Worm (Caenorhabditis elegans) whole organism, L2 larva: ENCODE data around the gene fbxa-95.
"Not testable (repeated sequence)": the region's sequence is repeated elsewhere in the genome, so short reads cannot be mapped to it uniquely, and the experiment has no call there.

Experiments used
- F13H6.1 ChIP-seq: sonication (generic microtip); optimal IDR thresholded peaks from 2 replicates; lab custom pipeline; 2016; ENCODE audit warnings: missing genetic modification characterization, missing compliant biosample characterization
- ZK546.5 ChIP-seq: sonication (generic microtip); optimal IDR thresholded peaks from 2 replicates; lab custom pipeline; 2017; ENCODE audit warnings: missing biosample characterization, missing genetic modification characterization
- alr-1 ChIP-seq: fragments of 150-350 bp; optimal IDR thresholded peaks from 2 replicates; lab custom pipeline; 2014; ENCODE audit warnings: missing biosample characterization, missing genetic modification characterization
- aly-2 ChIP-seq: fragments of 150-350 bp; optimal IDR thresholded peaks from 2 replicates; lab custom pipeline; 2014; ENCODE audit warnings: missing biosample characterization, missing genetic modification characterization
- ama-1 ChIP-seq: fragments of 150-350 bp; optimal IDR thresholded peaks from 2 replicates; lab custom pipeline; 2018; ENCODE audit warnings: inconsistent platforms
- blmp-1 ChIP-seq: sonication (generic microtip); optimal IDR thresholded peaks from 2 replicates; lab custom pipeline; 2017; ENCODE audit warnings: missing genetic modification characterization, mild to moderate bottlenecking, missing compliant biosample characterization, antibody characterized with exemption, moderate library complexity; ENCODE audit not compliant: insufficient read depth
- ceh-82 ChIP-seq: fragments of 150-350 bp; optimal IDR thresholded peaks from 2 replicates; lab custom pipeline; 2014; ENCODE audit warnings: missing biosample characterization, missing genetic modification characterization
- crh-2 ChIP-seq: sonication (generic microtip); optimal IDR thresholded peaks from 2 replicates; lab custom pipeline; 2017; ENCODE audit warnings: missing biosample characterization, missing genetic modification characterization
- dmd-4 ChIP-seq: sonication (generic microtip); optimal IDR thresholded peaks from 2 replicates; lab custom pipeline; 2017; ENCODE audit warnings: missing biosample characterization, missing genetic modification characterization
- elt-1 ChIP-seq: fragments of 150-350 bp; optimal IDR thresholded peaks from 2 replicates; lab custom pipeline; 2014; ENCODE audit warnings: missing biosample characterization, missing genetic modification characterization
- elt-3 ChIP-seq: sonication (generic microtip); optimal IDR thresholded peaks from 2 replicates; lab custom pipeline; 2017; ENCODE audit warnings: missing biosample characterization, missing genetic modification characterization
- gmeb-1 ChIP-seq: fragments of 150-350 bp; optimal IDR thresholded peaks from 2 replicates; lab custom pipeline; 2014; ENCODE audit warnings: missing biosample characterization, missing genetic modification characterization
- lin-11 ChIP-seq: fragments of 150-350 bp; sonication (generic microtip); optimal IDR thresholded peaks from 2 replicates; lab custom pipeline; 2014; ENCODE audit warnings: missing biosample characterization, missing genetic modification characterization, inconsistent platforms, mixed read lengths
- lin-13 ChIP-seq: fragments of 150-350 bp; optimal IDR thresholded peaks from 2 replicates; lab custom pipeline; 2014; ENCODE audit warnings: missing biosample characterization, missing genetic modification reagents, missing genetic modification characterization
- lsy-2 ChIP-seq, 2 experiments: fragments of 150-350 bp in 1 of 2; sonication (generic microtip) in 1 of 2; optimal IDR thresholded peaks; 2 replicates each; lab custom pipeline; 2014 to 2017; ENCODE audit warnings: missing biosample characterization in 2 of 2, missing genetic modification characterization in 2 of 2
- mdl-1 ChIP-seq, 2 experiments: fragments of 150-350 bp in 1 of 2; sonication (generic microtip) in 1 of 2; optimal IDR thresholded peaks; 2 replicates each; lab custom pipeline; 2017; ENCODE audit warnings: missing biosample characterization in 2 of 2, missing genetic modification characterization in 2 of 2
- nhr-12 ChIP-seq: fragments of 150-350 bp; optimal IDR thresholded peaks from 2 replicates; lab custom pipeline; 2014; ENCODE audit warnings: missing biosample characterization, missing genetic modification characterization
- nhr-129 ChIP-seq: fragments of 150-350 bp; optimal IDR thresholded peaks from 2 replicates; lab custom pipeline; 2014; ENCODE audit warnings: missing biosample characterization, missing genetic modification characterization
- nhr-21 ChIP-seq: fragments of 150-350 bp; optimal IDR thresholded peaks from 2 replicates; lab custom pipeline; 2014; ENCODE audit warnings: missing biosample characterization, missing genetic modification characterization
- nhr-23 ChIP-seq: fragments of 150-350 bp; optimal IDR thresholded peaks from 2 replicates; lab custom pipeline; 2014; ENCODE audit warnings: missing biosample characterization, missing genetic modification reagents, missing genetic modification characterization
- nhr-25 ChIP-seq: fragments of 150-350 bp; sonication (generic microtip); optimal IDR thresholded peaks from 3 replicates; lab custom pipeline; 2014; ENCODE audit warnings: missing biosample characterization, missing genetic modification characterization
- nhr-6 ChIP-seq: fragments of 150-350 bp; optimal IDR thresholded peaks from 2 replicates; lab custom pipeline; 2014; ENCODE audit warnings: missing biosample characterization, missing genetic modification characterization
- peb-1 ChIP-seq: fragments of 150-350 bp; optimal IDR thresholded peaks from 2 replicates; lab custom pipeline; 2014; ENCODE audit warnings: missing biosample characterization, missing genetic modification characterization
- skn-1 ChIP-seq: sonication (generic microtip); optimal IDR thresholded peaks from 2 replicates; lab custom pipeline; 2017; ENCODE audit warnings: missing biosample characterization, missing genetic modification characterization
- sma-3 ChIP-seq: sonication (generic microtip); optimal IDR thresholded peaks from 2 replicates; lab custom pipeline; 2016; ENCODE audit warnings: missing genetic modification reagents, missing genetic modification characterization, missing compliant biosample characterization
- sma-9 ChIP-seq, 2 experiments: fragments of 150-350 bp in 1 of 2; sonication (generic microtip) in 1 of 2; optimal IDR thresholded peaks; 2 replicates each; lab custom pipeline; 2014 to 2016; ENCODE audit warnings: missing genetic modification characterization in 2 of 2, mild to moderate bottlenecking in 1 of 2, missing biosample characterization in 1 of 2, missing compliant biosample characterization in 1 of 2, missing genetic modification reagents in 1 of 2, moderate library complexity in 1 of 2
- snpc-4 ChIP-seq: fragments of 150-350 bp; optimal IDR thresholded peaks from 2 replicates; lab custom pipeline; 2014; ENCODE audit warnings: missing biosample characterization, missing genetic modification characterization
- unc-39 ChIP-seq: fragments of 150-350 bp; optimal IDR thresholded peaks from 2 replicates; lab custom pipeline; 2014; ENCODE audit warnings: missing biosample characterization, missing genetic modification characterization
- unc-55 ChIP-seq: fragments of 150-350 bp; sonication (generic microtip); optimal IDR thresholded peaks from 3 replicates; lab custom pipeline; 2014; ENCODE audit warnings: missing biosample characterization, missing genetic modification reagents, missing genetic modification characterization
- unc-62 ChIP-seq: fragments of 150-350 bp; optimal IDR thresholded peaks from 2 replicates; lab custom pipeline; 2014; ENCODE audit warnings: missing biosample characterization, missing genetic modification reagents, missing genetic modification characterization
- zag-1 ChIP-seq: fragments of 150-350 bp; optimal IDR thresholded peaks from 2 replicates; lab custom pipeline; 2014; ENCODE audit warnings: missing biosample characterization, missing genetic modification characterization
- ztf-11 ChIP-seq: sonication (generic microtip); optimal IDR thresholded peaks from 2 replicates; lab custom pipeline; 2017; ENCODE audit warnings: missing biosample characterization, missing genetic modification characterization
- ztf-4 ChIP-seq: fragments of 150-350 bp; optimal IDR thresholded peaks from 2 replicates; lab custom pipeline; 2014; ENCODE audit warnings: missing biosample characterization, missing genetic modification characterization

The fbxa-95 gene

DNA sequence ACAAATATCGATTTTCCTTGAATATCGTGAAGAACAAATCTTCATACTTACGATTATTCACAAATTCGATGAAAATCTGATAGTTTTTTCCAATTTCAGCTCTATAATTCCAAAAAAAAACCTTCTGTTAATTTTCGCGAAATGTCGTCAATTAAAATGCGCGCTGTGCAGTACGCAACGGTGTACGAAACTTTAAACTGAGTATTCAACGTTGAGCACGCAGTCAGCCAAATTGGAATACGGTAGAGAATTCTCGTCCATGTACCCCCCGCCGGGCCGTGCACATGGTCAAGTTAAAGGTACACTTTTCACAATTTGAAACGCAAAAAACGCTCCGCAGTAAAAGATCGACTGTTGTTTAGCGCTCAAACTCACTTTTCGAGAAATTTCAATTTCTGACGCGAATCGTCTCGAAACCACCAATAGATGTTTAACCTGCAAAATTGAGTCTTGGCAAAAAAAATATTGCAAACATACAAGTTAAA is 18.9 kb downstream of the fbxa-95 start, which contains the start of gene F28F8.7:
TSS of gene F28F8.7 (minus strand) at position 435 of the 485 bp plus-strand sequence.
- TF ChIP-seq F13H6.1 (tag; lab: Kevin White, UChicago) (peak; percentile 25), crh-2 (tag; lab: Kevin White, UChicago) (peak; percentile 24), nhr-129 (peak; percentile 7), sma-3 (peak; percentile 49), unc-55 (peak; percentile 65), lin-13 (GFP tag; lab: Kevin White, UChicago) (peak; percentile 9), lsy-2 (tag; optimal IDR thresholded peaks at IDR 0.05; lab: Kevin White, UChicago) (peak; percentile 65 to 95)

ce11 chrV:15594573-15594972 is 23.3 kb downstream of the fbxa-95 start, which contains the start of gene fbxa-139:
Gene fbxa-139, minus strand, starts transcription at chrV:15594673.
- TF ChIP-seq nhr-21 (tag; lab: Kevin White, UChicago) (no peak), mdl-1 (tag; optimal IDR thresholded peaks at IDR 0.05; lab: Kevin White, UChicago) (no peak), nhr-12 (tag; lab: Kevin White, UChicago) (no peak), lsy-2 (tag; optimal IDR thresholded peaks at IDR 0.05; lab: Kevin White, UChicago) (no peak), elt-3 (tag; lab: Kevin White, UChicago) (no peak)

DNA sequence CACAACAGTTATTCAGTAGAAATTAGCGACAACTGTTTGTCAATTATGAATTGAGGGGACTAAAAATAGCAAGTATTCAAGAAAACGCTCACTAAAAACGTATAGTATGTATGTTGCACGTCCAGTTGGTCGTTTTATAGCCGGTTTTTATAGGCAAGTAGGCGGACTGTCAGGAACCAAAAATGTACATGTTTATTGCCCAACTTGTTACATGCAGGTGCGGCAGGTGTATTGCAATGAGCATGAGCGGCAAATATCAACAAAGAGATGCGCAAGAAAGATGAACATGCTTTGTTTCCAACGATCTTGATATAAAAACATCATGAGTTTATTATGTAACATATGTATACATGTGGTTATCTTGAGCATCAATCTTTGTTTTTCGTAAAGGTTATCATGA is 28.5 kb downstream of the fbxa-95 start, which contains the start of gene B0391.14:
TSS of gene B0391.14 (minus strand) at position 101 of the 400 bp plus-strand sequence.
- TF ChIP-seq zag-1; nhr-21 (tag; lab: Kevin White, UChicago); lin-11: not testable (repeated sequence)

DNA sequence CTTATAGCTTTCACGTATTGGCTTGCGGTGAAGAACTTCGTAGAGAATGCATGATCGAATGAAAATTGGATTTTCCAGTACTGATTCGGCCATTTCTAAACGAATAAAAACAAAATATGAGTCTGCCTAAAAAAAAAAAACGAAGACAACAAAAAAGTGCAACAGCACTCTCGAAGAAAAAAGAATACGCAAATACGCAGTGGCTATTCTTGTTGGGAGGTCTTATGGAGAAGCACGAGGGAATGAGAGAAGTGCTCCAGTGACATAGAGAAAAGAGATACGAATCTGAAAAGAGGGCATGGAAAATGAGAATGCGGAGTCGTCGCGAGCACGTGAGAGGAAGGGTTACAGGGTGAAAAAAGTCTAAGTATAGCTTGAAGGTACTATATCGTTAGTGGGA is 31.0 kb downstream of the fbxa-95 start, which contains the start of gene fbxa-152:
TSS of gene fbxa-152 (minus strand) at position 101 of the 400 bp plus-strand sequence.
- TF ChIP-seq ama-1: no peak
- no peak for TF ChIP-seq nhr-23
- no peak for TF ChIP-seq nhr-25 (tag; lab: Kevin White, UChicago)
- TF ChIP-seq mdl-1 (tag; optimal IDR thresholded peaks at IDR 0.05; lab: Kevin White, UChicago): no peak
- TF ChIP-seq sma-9 (GFP tag; optimal IDR thresholded peaks at IDR 0.05; lab: Kevin White, UChicago): no peak
- TF ChIP-seq sma-9 (tag; optimal IDR thresholded peaks at IDR 0.05; lab: Kevin White, UChicago): no peak
- no peak for TF ChIP-seq gmeb-1 (tag; lab: Kevin White, UChicago)
- no peak for TF ChIP-seq ztf-4
- no peak for TF ChIP-seq F13H6.1 (tag; lab: Kevin White, UChicago)
- TF ChIP-seq dmd-4 (tag; lab: Kevin White, UChicago): no peak
- TF ChIP-seq snpc-4 (tag; lab: Kevin White, UChicago): no peak
- TF ChIP-seq lsy-2 (tag; optimal IDR thresholded peaks at IDR 0.05; lab: Kevin White, UChicago): no peak
- TF ChIP-seq unc-39 (tag; lab: Kevin White, UChicago): no peak
- no peak for TF ChIP-seq nhr-6 (tag; lab: Kevin White, UChicago)
- no peak for TF ChIP-seq ceh-82 (tag; lab: Kevin White, UChicago)

DNA sequence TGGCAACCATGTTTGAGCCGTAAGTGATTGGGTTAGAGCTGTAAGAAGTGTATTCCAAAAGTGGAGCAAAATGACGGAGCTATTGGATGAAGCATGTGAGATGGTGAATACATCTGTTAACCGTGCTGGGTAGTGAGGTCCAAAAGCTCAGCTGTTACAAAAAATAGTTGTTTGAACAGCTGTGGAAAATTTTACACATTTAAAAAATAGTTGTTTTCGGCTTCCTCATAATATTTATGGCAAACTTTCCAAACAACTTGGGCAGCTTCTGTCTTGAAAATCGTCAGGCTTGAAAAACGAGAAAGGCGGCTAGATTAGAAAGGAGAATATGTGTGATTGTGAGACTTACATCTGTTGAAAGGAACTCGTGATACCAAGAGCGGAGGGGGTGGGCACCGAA is 33.8 kb downstream of the fbxa-95 start, which contains the start of gene fbxa-154:
TSS of gene fbxa-154 (minus strand) at position 101 of the 400 bp plus-strand sequence.
- TF ChIP-seq nhr-129: no peak
- TF ChIP-seq blmp-1: no peak
- TF ChIP-seq alr-1 (tag; lab: Kevin White, UChicago): no peak
- no peak for TF ChIP-seq aly-2 (tag; lab: Kevin White, UChicago)
- TF ChIP-seq nhr-23: no peak
- TF ChIP-seq F13H6.1 (tag; lab: Kevin White, UChicago): no peak
- no peak for TF ChIP-seq skn-1
- no peak for TF ChIP-seq peb-1 (tag; lab: Kevin White, UChicago)
- no peak for TF ChIP-seq ztf-11
- TF ChIP-seq sma-9 (GFP tag; optimal IDR thresholded peaks at IDR 0.05; lab: Kevin White, UChicago): no peak
- no peak for TF ChIP-seq sma-9 (tag; optimal IDR thresholded peaks at IDR 0.05; lab: Kevin White, UChicago)
- no peak for TF ChIP-seq elt-1 (tag; lab: Kevin White, UChicago)
- TF ChIP-seq lsy-2 (tag; optimal IDR thresholded peaks at IDR 0.05; lab: Kevin White, UChicago): no peak
- no peak for TF ChIP-seq ZK546.5 (tag; lab: Kevin White, UChicago)
- no peak for TF ChIP-seq unc-62 (GFP tag; lab: Kevin White, UChicago)
